Worm (Caenorhabditis elegans): ENCODE measurements around the gene clec-62.

The clec-62 gene

ce11 chrII:12880406-12880805, 14.5 kb downstream of the clec-62 start, which contains the start of gene F35C5.1 (continued):
- TF ChIP-seq mel-28 (tag; optimal IDR thresholded peaks at IDR 0.05; ENCODE audit: borderline replicate concordance) (no peak), ZK185.1 (tag; optimal IDR thresholded peaks at IDR 0.05; ENCODE audit: poor library complexity, severe bottlenecking) (no peak), zim-3 (tag; optimal IDR thresholded peaks at IDR 0.05) (no peak), tbp1 (GFP tag; optimal IDR thresholded peaks at IDR 0.05) (peak; percentile 25)

DNA sequence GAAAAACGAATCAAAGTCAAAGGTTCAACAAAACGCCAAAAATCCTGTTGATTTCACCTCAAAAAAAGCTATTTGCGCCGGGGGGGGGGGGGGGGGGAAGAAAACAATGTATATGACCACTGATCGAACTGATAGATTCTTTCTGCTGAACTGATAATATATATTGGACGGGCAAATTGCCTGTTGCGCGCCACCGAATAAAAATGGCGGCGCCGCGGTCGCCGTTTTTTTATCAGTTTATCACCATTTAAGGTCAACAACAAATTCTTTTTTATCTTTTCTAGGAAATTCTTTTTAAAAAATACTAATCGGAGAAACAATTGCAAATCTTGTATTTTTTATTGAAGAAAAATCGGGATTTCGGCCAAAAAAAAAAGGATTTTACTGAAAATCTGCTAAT, 15.2 kb downstream of the clec-62 start:
- peak; percentile 36 for TF ChIP-seq tbp1 (GFP tag; optimal IDR thresholded peaks at IDR 0.05)
- no peak for TF ChIP-seq hlh-12 (tag; optimal IDR thresholded peaks at IDR 0.05)
- TF ChIP-seq snpc-1.3 (tag; optimal IDR thresholded peaks at IDR 0.05; ENCODE audit: insufficient read depth): no peak
- no peak for TF ChIP-seq F49E8.2 (tag; optimal IDR thresholded peaks at IDR 0.05; ENCODE audit: insufficient read depth)
- no peak for TF ChIP-seq Y53F4B.3 (GFP tag; IDR thresholded peaks at IDR 0.05)
- no peak for TF ChIP-seq pha-4 (tag; optimal IDR thresholded peaks at IDR 0.05)
- no peak for TF ChIP-seq snpc-3.4 (tag; optimal IDR thresholded peaks at IDR 0.05)
- peak; percentile 49 for TF ChIP-seq nhr-80 (tag; optimal IDR thresholded peaks at IDR 0.05)
- TF ChIP-seq dpl-1 (GFP tag; optimal IDR thresholded peaks at IDR 0.05): no peak
- TF ChIP-seq egrh-3 (GFP tag; IDR thresholded peaks at IDR 0.05): peak; percentile 24; the same call in 1 of the 2 replicates
- no peak for TF ChIP-seq hsf-1 (GFP tag; IDR thresholded peaks at IDR 0.05)
- no peak for TF ChIP-seq madf-3 (GFP tag; IDR thresholded peaks at IDR 0.05)

DNA sequence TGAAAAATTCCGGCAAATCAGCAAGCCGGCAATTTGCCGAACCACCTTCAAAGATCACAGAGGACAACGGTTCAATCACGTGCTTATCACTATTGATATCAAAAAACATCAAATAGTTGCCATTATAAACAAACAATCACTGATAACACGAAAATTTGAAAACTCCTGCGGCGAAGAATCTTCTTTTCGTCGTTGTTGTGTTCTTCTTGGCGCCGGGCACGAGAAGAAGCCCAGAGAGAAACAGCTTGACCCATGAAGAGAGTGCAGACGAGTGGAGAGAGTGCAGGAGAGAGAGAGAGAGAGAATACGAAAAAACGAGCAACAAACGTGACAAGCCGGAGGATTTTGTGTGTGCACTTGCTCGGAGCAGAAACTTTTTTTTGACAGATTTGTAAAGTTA, 16.2 kb downstream of the clec-62 start:
- TF ChIP-seq egrh-3 (GFP tag; IDR thresholded peaks at IDR 0.05): peak; percentile 40; the same call in 1 of the 2 replicates
- TF ChIP-seq F49E8.2 (tag; optimal IDR thresholded peaks at IDR 0.05; ENCODE audit: insufficient read depth): no peak
- no peak for TF ChIP-seq hmg-20 (GFP tag; IDR thresholded peaks at IDR 0.05)
- peak; percentile 60 for TF ChIP-seq chd-7 (tag; optimal IDR thresholded peaks at IDR 0.05)
- no peak for TF ChIP-seq F10E7.11 (tag; optimal IDR thresholded peaks at IDR 0.05)
- no peak for TF ChIP-seq dox-1 (GFP tag; IDR thresholded peaks at IDR 0.05)
- TF ChIP-seq unc-62 (GFP tag; optimal IDR thresholded peaks at IDR 0.05): no peak
- no peak for TF ChIP-seq F52B5.7 (tag; optimal IDR thresholded peaks at IDR 0.05)
- TF ChIP-seq K11D2.4 (GFP tag; IDR thresholded peaks at IDR 0.05): peak; percentile 48; the same call in 1 of the 2 replicates
- TF ChIP-seq cebp-2 (GFP tag; IDR thresholded peaks at IDR 0.05): no peak
- no peak for TF ChIP-seq C06A6.2 (GFP tag; conservative IDR thresholded peaks at IDR 0.05)
- TF ChIP-seq somi-1 (GFP tag; optimal IDR thresholded peaks at IDR 0.05): no peak
- TF ChIP-seq nhr-80 (tag; optimal IDR thresholded peaks at IDR 0.05): peak; percentile 94
- TF ChIP-seq madf-10 (tag; optimal IDR thresholded peaks at IDR 0.05): peak; percentile 67
- TF ChIP-seq egl-18 (GFP tag; IDR thresholded peaks at IDR 0.05): no peak
- TF ChIP-seq him-1 (tag; optimal IDR thresholded peaks at IDR 0.05): no peak
- peak; percentile 15 for TF ChIP-seq K12H6.12 (tag; optimal IDR thresholded peaks at IDR 0.05)
- TF ChIP-seq lir-1 (GFP tag; conservative IDR thresholded peaks at IDR 0.05): no peak
- TF ChIP-seq Y67H2A.10 (GFP tag; conservative IDR thresholded peaks at IDR 0.05): no peak
- peak; percentile 23 for TF ChIP-seq ztf-26 (tag; optimal IDR thresholded peaks at IDR 0.05)
- no peak for TF ChIP-seq gei-17 (GFP tag; optimal IDR thresholded peaks at IDR 0.05)
- no peak for TF ChIP-seq fkh-3 (tag; optimal IDR thresholded peaks at IDR 0.05)
- no peak for TF ChIP-seq lsy-27 (tag; optimal IDR thresholded peaks at IDR 0.05; ENCODE audit: borderline replicate concordance, insufficient read depth)
- TF ChIP-seq zfh-2 (GFP tag; conservative IDR thresholded peaks at IDR 0.05): peak; percentile 75
- no peak for TF ChIP-seq zim-3 (tag; optimal IDR thresholded peaks at IDR 0.05)
- no peak for TF ChIP-seq nfya-1 (tag; optimal IDR thresholded peaks at IDR 0.05; ENCODE audit: borderline replicate concordance, insufficient read depth)
- TF ChIP-seq efl-1 (GFP tag; optimal IDR thresholded peaks at IDR 0.05): no peak
- no peak for TF ChIP-seq Y53F4B.3 (GFP tag; IDR thresholded peaks at IDR 0.05)
- TF ChIP-seq snpc-1.1 (tag; optimal IDR thresholded peaks at IDR 0.05; ENCODE audit: insufficient read depth): no peak
- no peak for TF ChIP-seq nhr-179 (tag; optimal IDR thresholded peaks at IDR 0.05)
- no peak for TF ChIP-seq aptf-2 (GFP tag; conservative IDR thresholded peaks at IDR 0.05)
- TF ChIP-seq tbx-9 (tag; optimal IDR thresholded peaks at IDR 0.05; ENCODE audit: borderline replicate concordance): no peak
- no peak for TF ChIP-seq sdz-38 (tag; optimal IDR thresholded peaks at IDR 0.05)
- TF ChIP-seq die-1 (tag; optimal IDR thresholded peaks at IDR 0.05): no peak
- TF ChIP-seq hlh-12 (tag; optimal IDR thresholded peaks at IDR 0.05): no peak

Measured in whole organism, young adult.